Fruit fly (Drosophila melanogaster): Measurements from ENCODE around the gene Cbs.

Gene Cbs

DNA sequence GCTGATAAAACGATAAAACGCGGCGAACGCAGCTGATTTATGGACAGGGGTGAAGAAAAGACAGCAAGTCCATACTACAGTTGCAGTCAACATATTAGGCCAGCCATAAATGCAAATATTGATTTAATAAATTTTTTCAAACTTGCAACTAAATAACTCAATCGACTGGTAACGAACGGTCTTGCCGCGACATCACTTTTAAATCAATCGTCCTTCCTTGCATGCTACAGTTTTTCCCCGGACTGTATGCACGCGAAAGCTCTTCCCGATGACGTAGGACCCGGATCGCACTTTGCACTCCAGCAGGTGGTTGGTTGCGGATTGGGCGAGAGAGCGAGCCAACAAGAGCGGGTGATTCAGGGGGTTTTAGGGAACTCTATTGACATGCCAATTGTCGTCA is 20.0 kb downstream of the Cbs start (continued):
- TF ChIP-seq tio (GFP tag; optimal IDR thresholded peaks at IDR 0.05), result peak; percentile 7
- TF ChIP-seq mirr (GFP tag; optimal IDR thresholded peaks at IDR 0.05), result no peak
- TF ChIP-seq dpn (GFP tag; optimal IDR thresholded peaks at IDR 0.05), result no peak
- TF ChIP-seq dysf (GFP tag; IDR thresholded peaks at IDR 0.05), result peak; percentile 35; the same call in 1 of the 3 replicates
- TF ChIP-seq CG32532 (GFP tag; IDR thresholded peaks at IDR 0.05), result peak; percentile 20; the same call in 1 of the 2 replicates
- TF ChIP-seq ase (GFP tag; IDR thresholded peaks at IDR 0.05), result 0 out of 3 replicates have a peak, but pooled peaks have one; percentile 7
- TF ChIP-seq Optix (GFP tag; IDR thresholded peaks at IDR 0.05), result no peak
- no peak for TF ChIP-seq Hand (GFP tag; optimal IDR thresholded peaks at IDR 0.05)
- no peak for TF ChIP-seq CG9876 (GFP tag; optimal IDR thresholded peaks at IDR 0.05)
- TF ChIP-seq HLH3B (GFP tag; IDR thresholded peaks at IDR 0.05), result peak; percentile 18; the same call in 1 of the 2 replicates
- no peak for TF ChIP-seq cg (GFP tag; optimal IDR thresholded peaks at IDR 0.05)
- TF ChIP-seq jigr1 (GFP tag; IDR thresholded peaks at IDR 0.05), result no peak
- peak; percentile 88 for TF ChIP-seq Drgx (GFP tag; IDR thresholded peaks at IDR 0.05)
- TF ChIP-seq row (GFP tag; IDR thresholded peaks at IDR 0.05), result peak; percentile 46; the same call in 2 of the 3 replicates
- TF ChIP-seq CG8765 (GFP tag; IDR thresholded peaks at IDR 0.05), result no peak
- TF ChIP-seq CG9727 (GFP tag; optimal IDR thresholded peaks at IDR 0.05), result peak; percentile 5
- TF ChIP-seq Fer3 (tag; optimal IDR thresholded peaks at IDR 0.05), result no peak
- no peak for TF ChIP-seq Ravus (GFP tag; IDR thresholded peaks at IDR 0.05)
- TF ChIP-seq Dll (GFP tag; IDR thresholded peaks at IDR 0.05; ENCODE audit: partially characterized antibody), result no peak
- no peak for TF ChIP-seq CG13296 (GFP tag; optimal IDR thresholded peaks at IDR 0.05)
- peak; percentile 24; the same call in 1 of the 2 replicates for TF ChIP-seq Ada2b (GFP tag; IDR thresholded peaks at IDR 0.05)
- no peak for TF ChIP-seq CG17328 (GFP tag; IDR thresholded peaks at IDR 0.05)
- TF ChIP-seq her (GFP tag; optimal IDR thresholded peaks at IDR 0.05), result no peak
- peak; percentile 28; the same call in 1 of the 2 replicates for TF ChIP-seq CG10366 (GFP tag; IDR thresholded peaks at IDR 0.05)
- TF ChIP-seq tup (GFP tag; optimal IDR thresholded peaks at IDR 0.05), result no peak
- TF ChIP-seq lmd (GFP tag; IDR thresholded peaks at IDR 0.05), result peak; percentile 31; the same call in 1 of the 2 replicates
- TF ChIP-seq unc-4 (GFP tag; IDR thresholded peaks at IDR 0.05; ENCODE audit: partially characterized antibody), result no peak
- peak; percentile 95 for TF ChIP-seq lbe (GFP tag; optimal IDR thresholded peaks at IDR 0.05)
- TF ChIP-seq Xbp1 (GFP tag; optimal IDR thresholded peaks at IDR 0.05), result no peak
- 0 out of 2 replicates have a peak, but pooled peaks have one; percentile 19 for TF ChIP-seq CG6689 (GFP tag; IDR thresholded peaks at IDR 0.05)
- TF ChIP-seq exex (tag; optimal IDR thresholded peaks at IDR 0.05), result no peak
- TF ChIP-seq Abd-B (GFP tag; optimal IDR thresholded peaks at IDR 0.05), result no peak
- 0 out of 3 replicates have a peak, but pooled peaks have one; percentile 13 for TF ChIP-seq CG34422 (GFP tag; IDR thresholded peaks at IDR 0.05)
- TF ChIP-seq eve (GFP tag; optimal IDR thresholded peaks at IDR 0.05), result no peak
- TF ChIP-seq CG12744 (GFP tag; optimal IDR thresholded peaks at IDR 0.05), result no peak
- no peak for TF ChIP-seq CG33557 (GFP tag; optimal IDR thresholded peaks at IDR 0.05)
- TF ChIP-seq ash1 (GFP tag; optimal IDR thresholded peaks at IDR 0.05), result no peak
- TF ChIP-seq nom (GFP tag; optimal IDR thresholded peaks at IDR 0.05), result peak; percentile 90
- TF ChIP-seq CG7357 (GFP tag; IDR thresholded peaks at IDR 0.05), result 0 out of 3 replicates have a peak, but pooled peaks have one; percentile 6
- TF ChIP-seq bbx (GFP tag; IDR thresholded peaks at IDR 0.05; ENCODE audit: partially characterized antibody), result no peak
- TF ChIP-seq sens (GFP tag), result peak; percentile 73
- TF ChIP-seq ttk (GFP tag; IDR thresholded peaks at IDR 0.05), result no peak
- 0 out of 3 replicates have a peak, but pooled peaks have one; percentile 49 for TF ChIP-seq zfh1 (GFP tag; IDR thresholded peaks at IDR 0.05)
- TF ChIP-seq dati (GFP tag; IDR thresholded peaks at IDR 0.05), result no peak
- TF ChIP-seq CG14710 (tag; optimal IDR thresholded peaks at IDR 0.05), result no peak
- no peak for TF ChIP-seq kay (GFP tag; optimal IDR thresholded peaks at IDR 0.05)
- no peak for TF ChIP-seq Hr78 (GFP tag; optimal IDR thresholded peaks at IDR 0.05)
- no peak for TF ChIP-seq vfl (GFP tag; optimal IDR thresholded peaks at IDR 0.05)
- no peak for TF ChIP-seq CG4707 (GFP tag; optimal IDR thresholded peaks at IDR 0.05)
- no peak for TF ChIP-seq CG13424 (tag; optimal IDR thresholded peaks at IDR 0.05)
- 0 out of 2 replicates have a peak, but pooled peaks have one; percentile 24 for TF ChIP-seq sob (GFP tag; IDR thresholded peaks at IDR 0.05)

Data from whole organism, embryonic.